Fruit fly (Drosophila melanogaster): ENCODE results near the gene CG11841.

- TF ChIP-seq Dll (optimal IDR thresholded peaks at IDR 0.05) (no peak), EcR (GFP tag; optimal IDR thresholded peaks at IDR 0.05) (no peak)
These were observed 31.2 kb downstream of the CG11841 start for dm6 chr3R:29082034-29082433.

Measured in whole organism.